Worm (Caenorhabditis elegans): Measurements from ENCODE around the gene C14A6.6.
"Not testable (repeated sequence)": the region's sequence is repeated elsewhere in the genome, so short reads cannot be mapped to it uniquely, and the experiment has no call there.

The C14A6.6 gene

ce11 chrV:18167161-18167560 lies at the start of gene C14A6.6:
TSS of gene C14A6.6 (minus strand) at chrV:18167261.
- TF ChIP-seq eor-1 (tag; optimal IDR thresholded peaks at IDR 0.05), result no peak
- TF ChIP-seq fkh-2 (tag; optimal IDR thresholded peaks at IDR 0.05), result no peak

ce11 chrV:18216784-18217183 lies 49.7 kb upstream of the C14A6.6 start, which contains the start of gene F16H6.9:
TSS of gene F16H6.9 (plus strand) at chrV:18217084.
- not testable (repeated sequence) for TF ChIP-seq sea-2 (GFP tag; optimal IDR thresholded peaks at IDR 0.05); hmg-11 (tag; optimal IDR thresholded peaks at IDR 0.05); ztf-11 (tag; optimal IDR thresholded peaks at IDR 0.05)

ce11 chrV:18216175-18216574 lies 49.1 kb upstream of the C14A6.6 start, which contains the start of gene F16H6.8:
TSS of gene F16H6.8 (minus strand) at chrV:18216275.
- not testable (repeated sequence) for TF ChIP-seq mml-1, snpc-4, ceh-28 (tag; optimal IDR thresholded peaks at IDR 0.05)

ce11 chrV:18212848-18213247 lies 45.8 kb upstream of the C14A6.6 start:
- no peak for TF ChIP-seq elt-3 (tag; optimal IDR thresholded peaks at IDR 0.05)
- no peak for TF ChIP-seq fkh-10 (GFP tag; optimal IDR thresholded peaks at IDR 0.05)
- no peak for TF ChIP-seq nhr-11 (tag; optimal IDR thresholded peaks at IDR 0.05)
- TF ChIP-seq ztf-4 (tag; optimal IDR thresholded peaks at IDR 0.05), result no peak
- no peak for TF ChIP-seq snpc-4 (tag; optimal IDR thresholded peaks at IDR 0.05)
- TF ChIP-seq fkh-2 (tag; optimal IDR thresholded peaks at IDR 0.05), result no peak
- no peak for TF ChIP-seq nhr-237 (tag; optimal IDR thresholded peaks at IDR 0.05)
- no peak for TF ChIP-seq elt-2 (tag; optimal IDR thresholded peaks at IDR 0.05)
- no peak for TF ChIP-seq ztf-11 (tag; optimal IDR thresholded peaks at IDR 0.05)
- no peak for TF ChIP-seq mml-1 (tag; optimal IDR thresholded peaks at IDR 0.05)
- no peak for TF ChIP-seq nhr-76 (tag; optimal IDR thresholded peaks at IDR 0.05)
- no peak for TF ChIP-seq hmg-11 (tag; optimal IDR thresholded peaks at IDR 0.05)

ce11 chrV:18209071-18209470 lies 42.0 kb upstream of the C14A6.6 start, which contains the start of gene F16H6.7:
TSS of gene F16H6.7 (minus strand) at chrV:18209171.
- TF ChIP-seq pqm-1 (tag; optimal IDR thresholded peaks at IDR 0.05), result no peak

ce11 chrV:18198421-18198820 lies 31.4 kb upstream of the C14A6.6 start, which contains the start of gene F16H6.4:
TSS of gene F16H6.4 (plus strand) at chrV:18198721.
- TF ChIP-seq lsy-12 (tag; optimal IDR thresholded peaks at IDR 0.05) (no peak), nhr-25 (tag; optimal IDR thresholded peaks at IDR 0.05) (no peak), elt-3 (tag; optimal IDR thresholded peaks at IDR 0.05) (no peak), skn-1 (tag; optimal IDR thresholded peaks at IDR 0.05) (no peak), ZK546.5 (tag; optimal IDR thresholded peaks at IDR 0.05) (no peak), elt-2 (tag; optimal IDR thresholded peaks at IDR 0.05) (no peak)

- TF ChIP-seq ama-1 (optimal IDR thresholded peaks at IDR 0.05) (no peak), sea-2 (GFP tag; optimal IDR thresholded peaks at IDR 0.05) (no peak), elt-3 (tag; optimal IDR thresholded peaks at IDR 0.05) (no peak), mdl-1 (tag; optimal IDR thresholded peaks at IDR 0.05) (no peak), nhr-28 (tag; optimal IDR thresholded peaks at IDR 0.05) (no peak), nhr-76 (tag; optimal IDR thresholded peaks at IDR 0.05) (no peak), pqm-1 (tag; optimal IDR thresholded peaks at IDR 0.05) (no peak), fos-1 (tag; optimal IDR thresholded peaks at IDR 0.05) (no peak), lin-15B (tag; optimal IDR thresholded peaks at IDR 0.05) (no peak), ceh-28 (tag; optimal IDR thresholded peaks at IDR 0.05) (no peak)
These were observed 27.9 kb upstream of the C14A6.6 start, which contains the start of gene F16H6.3 for ce11 chrV:18195006-18195405. TSS of gene F16H6.3 (plus strand) at chrV:18195306.

ce11 chrV:18191128-18191527 lies 24.1 kb upstream of the C14A6.6 start, which contains the start of gene clec-42:
TSS of gene clec-42 (plus strand) at chrV:18191412.
- TF ChIP-seq lin-15B (tag; optimal IDR thresholded peaks at IDR 0.05) (no peak), ZK546.5 (tag; optimal IDR thresholded peaks at IDR 0.05) (no peak), elt-2 (tag; optimal IDR thresholded peaks at IDR 0.05) (peak; percentile 79), nhr-76 (tag; optimal IDR thresholded peaks at IDR 0.05) (no peak), jun-1 (tag; optimal IDR thresholded peaks at IDR 0.05) (peak; percentile 1), pqm-1 (tag; optimal IDR thresholded peaks at IDR 0.05) (peak; percentile 31)

All from whole organism, L3 larva.